Worm (Caenorhabditis elegans) whole organism, L4 larva: ENCODE results near the gene F54D10.8.

Experiments
- D1046.2 ChIP-seq: fragments of 200-800 bp; sonication (Bioruptor generic); IDR thresholded peaks from 2 replicates; pipeline ENCODE4 v1.3.6; 2022; ENCODE audit warnings: missing genetic modification characterization, missing compliant biosample characterization
- F10B5.3 ChIP-seq: sonication (generic microtip); optimal IDR thresholded peaks from 2 replicates; lab custom pipeline; 2016; ENCODE audit warnings: mild to moderate bottlenecking, missing genetic modification characterization, missing compliant biosample characterization
- F37D6.2 ChIP-seq: sonication (generic microtip); optimal IDR thresholded peaks from 2 replicates; lab custom pipeline; 2016; ENCODE audit warnings: mild to moderate bottlenecking, missing genetic modification characterization, missing compliant biosample characterization
- F44E2.7 ChIP-seq: fragments of 200-800 bp; sonication (Bioruptor generic); IDR thresholded peaks from 2 replicates; pipeline ENCODE4 v2.1.2; 2022; ENCODE audit warnings: missing genetic modification characterization, missing compliant biosample characterization
- R02D3.7 ChIP-seq: fragments of 150-350 bp; sonication (generic microtip); optimal IDR thresholded peaks from 3 replicates; lab custom pipeline; 2014; ENCODE audit warnings: missing biosample characterization, missing genetic modification characterization
- T20F7.1 ChIP-seq: fragments of 200-800 bp; sonication (Bioruptor generic); optimal IDR thresholded peaks from 2 replicates; lab custom pipeline; 2018; ENCODE audit warnings: mild to moderate bottlenecking, missing genetic modification characterization, missing compliant biosample characterization
- Y105C5A.15 ChIP-seq: fragments of 200-800 bp; sonication (Bioruptor generic); IDR thresholded peaks from 2 replicates; pipeline ENCODE4 v1.3.6; 2022; ENCODE audit warnings: missing genetic modification characterization, missing compliant biosample characterization
- Y75B8A.6 ChIP-seq: fragments of 200-800 bp; sonication (Bioruptor generic); IDR thresholded peaks from 2 replicates; pipeline ENCODE4 v1.3.6; 2022; ENCODE audit warnings: missing genetic modification reagents, missing genetic modification characterization, missing compliant biosample characterization
- aly-2 ChIP-seq: sonication (generic microtip); optimal IDR thresholded peaks from 2 replicates; lab custom pipeline; 2018; ENCODE audit warnings: missing biosample characterization, missing genetic modification characterization
- ama-1 ChIP-seq: fragments of 150-350 bp; optimal IDR thresholded peaks from 2 replicates; lab custom pipeline; 2014; ENCODE audit warnings: inconsistent platforms, mixed read lengths
- ceh-20 ChIP-seq: fragments of 200-800 bp; sonication (Bioruptor generic); IDR thresholded peaks from 2 replicates; pipeline ENCODE4 v1.3.6; 2022; ENCODE audit warnings: missing genetic modification reagents, missing genetic modification characterization, missing compliant biosample characterization
- ceh-28 ChIP-seq: fragments of 150-350 bp; optimal IDR thresholded peaks from 2 replicates; lab custom pipeline; 2014; ENCODE audit warnings: missing biosample characterization, missing genetic modification reagents, missing genetic modification characterization
- ceh-44 ChIP-seq: fragments of 200-800 bp; sonication (Bioruptor generic); IDR thresholded peaks from 2 replicates; pipeline ENCODE4 v1.3.6; 2022; ENCODE audit warnings: missing genetic modification reagents, missing genetic modification characterization, missing compliant biosample characterization
- dmd-6 ChIP-seq: fragments of 200-800 bp; sonication (Bioruptor generic); IDR thresholded peaks from 2 replicates; pipeline ENCODE4 v1.3.6; 2022; ENCODE audit warnings: missing genetic modification reagents, missing genetic modification characterization, missing compliant biosample characterization
- duxl-1 ChIP-seq: sonication (generic microtip); optimal IDR thresholded peaks from 2 replicates; lab custom pipeline; 2016; ENCODE audit warnings: mild to moderate bottlenecking, missing genetic modification characterization, moderate library complexity, missing compliant biosample characterization; ENCODE audit not compliant: poor library complexity
- dve-1 ChIP-seq: sonication (generic microtip); optimal IDR thresholded peaks from 2 replicates; lab custom pipeline; 2017; ENCODE audit warnings: antibody characterized with exemption, mild to moderate bottlenecking, missing genetic modification characterization, missing compliant biosample characterization; ENCODE audit not compliant: insufficient read depth
- egl-27 ChIP-seq: sonication (generic microtip); optimal IDR thresholded peaks from 3 replicates; lab custom pipeline; 2017; ENCODE audit warnings: missing biosample characterization, missing genetic modification reagents, missing genetic modification characterization
- egl-43 ChIP-seq: fragments of 200-800 bp; sonication (Bioruptor generic); IDR thresholded peaks from 2 replicates; pipeline ENCODE4 v1.3.6; 2022; ENCODE audit warnings: missing genetic modification reagents, missing genetic modification characterization, missing compliant biosample characterization
- fkh-10 ChIP-seq: fragments of 150-350 bp; optimal IDR thresholded peaks from 2 replicates; lab custom pipeline; 2014; ENCODE audit warnings: missing biosample characterization, missing genetic modification reagents, missing genetic modification characterization
- hif-1 ChIP-seq, 2 experiments: sonication (generic microtip); optimal IDR thresholded peaks; 2 replicates each; lab custom pipeline; 2016 to 2017; ENCODE audit warnings: missing compliant biosample characterization in 2 of 2, missing genetic modification characterization in 2 of 2, missing genetic modification reagents in 2 of 2, missing genotype in 2 of 2, mild to moderate bottlenecking in 1 of 2
- lin-1 ChIP-seq: fragments of 200-800 bp; sonication (Bioruptor generic); IDR thresholded peaks from 2 replicates; pipeline ENCODE4 v1.3.6; 2022; ENCODE audit warnings: missing genetic modification reagents, missing genetic modification characterization, missing compliant biosample characterization
- lin-29 ChIP-seq: fragments of 200-800 bp; sonication (Bioruptor generic); IDR thresholded peaks from 2 replicates; pipeline ENCODE4 v1.3.6; 2022; ENCODE audit warnings: missing genetic modification reagents, missing genetic modification characterization, missing compliant biosample characterization
- lir-3 ChIP-seq: sonication (generic microtip); optimal IDR thresholded peaks from 2 replicates; lab custom pipeline; 2016; ENCODE audit warnings: mild to moderate bottlenecking, missing genetic modification characterization, missing compliant biosample characterization
- lsy-2 ChIP-seq, 2 experiments: fragments of 150-350 bp in 1 of 2; sonication (generic microtip) in 1 of 2; optimal IDR thresholded peaks; 2 replicates each; lab custom pipeline; 2014 to 2017; ENCODE audit warnings: missing biosample characterization in 2 of 2, missing genetic modification characterization in 2 of 2
- mdl-1 ChIP-seq, 2 experiments: fragments of 150-350 bp in 1 of 2; sonication (generic microtip) in 1 of 2; optimal IDR thresholded peaks; 2 replicates each; lab custom pipeline; 2014 to 2017; ENCODE audit warnings: missing biosample characterization in 2 of 2, missing genetic modification characterization in 2 of 2
- mdt-29 ChIP-seq: fragments of 200-800 bp; sonication (Bioruptor generic); IDR thresholded peaks from 2 replicates; pipeline ENCODE4 v1.3.6; 2022; ENCODE audit warnings: missing genetic modification reagents, missing genetic modification characterization, missing compliant biosample characterization
- mep-1 ChIP-seq: fragments of 150-350 bp; sonication (generic microtip); optimal IDR thresholded peaks from 3 replicates; lab custom pipeline; 2014; ENCODE audit warnings: missing biosample characterization, missing genetic modification characterization
- mes-2 ChIP-seq: sonication (generic microtip); optimal IDR thresholded peaks from 2 replicates; lab custom pipeline; 2016; ENCODE audit warnings: missing genotype, mild to moderate bottlenecking, missing genetic modification characterization, missing compliant biosample characterization; ENCODE audit not compliant: poor library complexity, severe bottlenecking
- mxl-2 ChIP-seq: fragments of 200-800 bp; sonication (Bioruptor generic); conservative IDR thresholded peaks from 2 replicates; pipeline ENCODE4 v1.3.6; 2022; ENCODE audit warnings: missing genetic modification reagents, missing genetic modification characterization, missing compliant biosample characterization
- mxl-3 ChIP-seq: fragments of 200-800 bp; sonication (Bioruptor generic); optimal IDR thresholded peaks from 2 replicates; lab custom pipeline; 2018; ENCODE audit warnings: mild to moderate bottlenecking, missing genetic modification characterization, missing compliant biosample characterization
- nhr-11 ChIP-seq: fragments of 150-350 bp; optimal IDR thresholded peaks from 2 replicates; lab custom pipeline; 2014; ENCODE audit warnings: missing biosample characterization, missing genetic modification characterization
- nhr-28 ChIP-seq: fragments of 150-350 bp; optimal IDR thresholded peaks from 2 replicates; lab custom pipeline; 2014; ENCODE audit warnings: missing biosample characterization, missing genetic modification characterization
- nhr-6 ChIP-seq: fragments of 150-350 bp; optimal IDR thresholded peaks from 2 replicates; lab custom pipeline; 2014; ENCODE audit warnings: missing biosample characterization, missing genetic modification characterization
- php-3 ChIP-seq: fragments of 200-800 bp; sonication (Bioruptor generic); IDR thresholded peaks from 2 replicates; pipeline ENCODE4 v1.3.6; 2022; ENCODE audit warnings: missing genetic modification reagents, missing genetic modification characterization, missing compliant biosample characterization
- pqm-1 ChIP-seq: sonication (generic microtip); optimal IDR thresholded peaks from 2 replicates; lab custom pipeline; 2017; ENCODE audit warnings: missing biosample characterization, missing genetic modification characterization
- saeg-2 ChIP-seq: fragments of 200-800 bp; sonication (Bioruptor generic); IDR thresholded peaks from 2 replicates; pipeline ENCODE4 v1.3.6; 2022; ENCODE audit warnings: missing genetic modification reagents, missing genetic modification characterization, missing compliant biosample characterization
- sdz-12 ChIP-seq: fragments of 200-800 bp; sonication (Bioruptor generic); optimal IDR thresholded peaks from 2 replicates; lab custom pipeline; 2018; ENCODE audit warnings: mild to moderate bottlenecking, missing genetic modification characterization, missing compliant biosample characterization
- set-16 ChIP-seq: fragments of 200-800 bp; sonication (Bioruptor generic); IDR thresholded peaks from 2 replicates; pipeline ENCODE4 v1.3.6; 2022; ENCODE audit warnings: missing genetic modification reagents, missing genetic modification characterization, missing compliant biosample characterization
- tra-1 ChIP-seq: fragments of 200-800 bp; sonication (Bioruptor generic); IDR thresholded peaks from 2 replicates; pipeline ENCODE4 v1.3.6; 2022; ENCODE audit warnings: missing genetic modification reagents, missing genetic modification characterization, missing compliant biosample characterization
- unc-62 ChIP-seq, 3 experiments: fragments of 150-350 bp in 1 of 3; sonication (generic microtip); optimal IDR thresholded peaks in 2 of 3; peaks in 1 of 3; 1 replicate in 1 of 3; 2 replicates in 2 of 3; lab custom pipeline; 2014 to 2017; ENCODE audit warnings: missing biosample characterization in 3 of 3, missing genetic modification characterization in 3 of 3, missing genetic modification reagents in 3 of 3, missing genotype in 1 of 3
- vab-7 ChIP-seq: fragments of 200-800 bp; sonication (Bioruptor generic); IDR thresholded peaks from 2 replicates; pipeline ENCODE4 v1.3.6; 2022; ENCODE audit warnings: missing genetic modification reagents, missing genetic modification characterization, missing compliant biosample characterization
- zfp-2 ChIP-seq: sonication (generic microtip); optimal IDR thresholded peaks from 2 replicates; lab custom pipeline; 2016; ENCODE audit warnings: mild to moderate bottlenecking, missing genetic modification characterization, missing compliant biosample characterization
- zip-11 ChIP-seq: fragments of 200-800 bp; sonication (Bioruptor generic); IDR thresholded peaks from 2 replicates; pipeline ENCODE4 v1.3.6; 2022; ENCODE audit warnings: missing genetic modification characterization, missing compliant biosample characterization

F54D10.8 gene

ce11 chrII:3793336-3793735 lies 34.4 kb downstream of the F54D10.8 start, which contains the start of gene fbxb-99:
Gene fbxb-99 (minus strand): TSS chrII:3793436.
- no peak for TF ChIP-seq fkh-10 (GFP tag; lab: Kevin White, UChicago)
- no peak for TF ChIP-seq lsy-2 (tag; optimal IDR thresholded peaks at IDR 0.05; lab: Kevin White, UChicago)
- no peak for TF ChIP-seq Y105C5A.15 (GFP tag; lab: Robert Waterston, UW)
- no peak for TF ChIP-seq F37D6.2
- TF ChIP-seq mdt-29 (GFP tag; lab: Robert Waterston, UW), result no peak
- no peak for TF ChIP-seq D1046.2 (GFP tag; lab: Robert Waterston, UW)
- TF ChIP-seq nhr-11 (tag; lab: Kevin White, UChicago), result no peak
- TF ChIP-seq ama-1, result no peak
- TF ChIP-seq tra-1 (GFP tag; lab: Robert Waterston, UW), result no peak
- no peak for TF ChIP-seq mxl-3 (GFP tag; lab: Kevin White, UChicago)
- no peak for TF ChIP-seq ceh-28 (tag; lab: Kevin White, UChicago)
- no peak for TF ChIP-seq R02D3.7
- TF ChIP-seq nhr-28 (tag; lab: Kevin White, UChicago), result no peak
- TF ChIP-seq T20F7.1 (GFP tag; lab: Kevin White, UChicago), result no peak
- TF ChIP-seq lin-1, result no peak
- TF ChIP-seq, all 104 proteins: peak for 0

DNA sequence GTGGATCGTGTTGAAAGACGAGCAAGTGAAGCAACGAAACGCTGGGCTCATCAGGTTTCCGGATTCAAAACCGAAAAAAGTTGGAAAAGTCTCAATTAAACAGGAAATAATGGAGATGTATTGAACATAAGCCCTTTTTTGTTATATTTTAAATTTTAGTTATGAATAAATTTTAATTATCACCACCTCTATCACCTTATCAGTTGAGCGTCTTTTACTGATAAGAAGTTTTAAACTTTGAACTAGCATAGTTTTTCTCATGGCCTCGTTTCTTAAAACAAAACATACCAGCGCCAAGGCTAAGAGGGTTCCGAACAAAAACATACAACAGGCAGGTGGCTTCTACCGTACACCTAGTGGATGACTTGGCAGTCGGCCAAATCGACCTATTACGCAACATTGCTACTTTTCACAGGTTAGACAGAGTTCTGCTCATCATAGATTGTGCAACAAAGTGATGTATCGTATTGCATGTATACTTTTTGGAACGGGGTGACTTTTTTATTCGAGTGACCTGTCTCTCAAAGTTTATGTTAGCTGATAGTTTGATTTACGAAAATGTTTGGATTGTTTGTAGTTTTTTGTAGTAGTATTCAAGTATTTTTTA lies 39.2 kb downstream of the F54D10.8 start:
- peak in 1 of 2 experiments; percentile 20 for TF ChIP-seq unc-62 (GFP tag; optimal IDR thresholded peaks at IDR 0.05 in 1 of 2; lab: Kevin White, UChicago)
- TF ChIP-seq unc-62 (tag; optimal IDR thresholded peaks at IDR 0.05; lab: Kevin White, UChicago), result no peak
- TF ChIP-seq pqm-1 (tag; lab: Kevin White, UChicago), result peak; percentile 15
- TF ChIP-seq php-3 (GFP tag; lab: Robert Waterston, UW), result 0 out of 2 replicates have a peak, but pooled peaks have one; percentile 32
- TF ChIP-seq tra-1 (GFP tag; lab: Robert Waterston, UW), result no peak
- no peak for TF ChIP-seq zfp-2 (tag; lab: Kevin White, UChicago)
- TF ChIP-seq lin-1, result no peak
- TF ChIP-seq dve-1 (tag; lab: Kevin White, UChicago), result no peak

DNA sequence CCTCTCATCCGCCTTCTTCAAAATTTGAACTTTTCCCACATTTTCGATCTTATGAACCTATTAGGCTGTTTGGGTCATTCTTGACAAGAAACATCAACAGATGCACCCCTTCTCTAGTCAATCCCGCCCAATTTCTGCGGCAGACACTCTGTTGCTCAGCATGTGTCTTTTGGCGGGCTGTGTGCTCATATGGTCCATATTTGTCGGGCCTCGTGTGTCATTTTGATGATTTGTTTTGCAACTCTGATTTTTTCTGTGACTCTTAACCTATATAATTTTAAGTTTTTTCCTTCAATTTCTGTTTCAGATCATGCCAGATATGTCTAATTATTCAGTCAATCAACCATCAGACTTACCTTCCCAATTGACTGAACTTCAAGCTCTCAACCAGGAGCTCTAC lies 40.5 kb downstream of the F54D10.8 start, which contains the start of gene T24E12.13:
Gene T24E12.13, plus strand, starts transcription at position 301 of the 400 bp plus-strand sequence.
- no peak for TF ChIP-seq aly-2 (tag; lab: Kevin White, UChicago)
- TF ChIP-seq set-16 (GFP tag; lab: Robert Waterston, UW), result no peak
- TF ChIP-seq, all 104 proteins: peak for 0

DNA sequence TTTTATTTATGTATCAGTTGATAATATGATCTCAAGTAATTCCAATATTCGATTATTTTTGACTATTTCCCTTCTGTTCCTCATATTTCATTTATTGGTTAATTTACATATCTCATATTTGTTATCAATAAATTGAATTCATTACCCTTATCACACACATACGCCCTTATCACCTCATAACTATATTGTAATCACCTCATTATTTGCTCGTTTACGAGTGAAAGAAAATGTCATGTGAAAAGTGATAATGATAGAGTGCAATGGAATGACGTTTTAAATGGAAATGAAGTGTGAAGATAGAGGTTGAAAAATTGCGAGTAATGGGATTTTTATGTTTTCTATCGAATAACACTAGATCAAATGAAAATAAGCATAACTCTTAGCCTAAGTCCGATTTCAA lies 41.2 kb downstream of the F54D10.8 start:
- TF ChIP-seq R02D3.7, result no peak
- TF ChIP-seq F44E2.7 (GFP tag; lab: Robert Waterston, UW), result no peak
- peak; percentile 50 for TF ChIP-seq mxl-3 (GFP tag; lab: Kevin White, UChicago)
- no peak for TF ChIP-seq hif-1 (tag; optimal IDR thresholded peaks at IDR 0.05; lab: Kevin White, UChicago)
- TF ChIP-seq zip-11 (GFP tag; lab: Robert Waterston, UW), result no peak
- TF ChIP-seq lin-29 (GFP tag; lab: Robert Waterston, UW), result no peak
- no peak for TF ChIP-seq nhr-11 (tag; lab: Kevin White, UChicago)
- TF ChIP-seq lin-1, result peak; percentile 91
- TF ChIP-seq lir-3 (tag; lab: Kevin White, UChicago), result no peak
- no peak for TF ChIP-seq mdt-29 (GFP tag; lab: Robert Waterston, UW)
- no peak for TF ChIP-seq ama-1
- TF ChIP-seq duxl-1, result no peak
- peak; percentile 98 for TF ChIP-seq dmd-6
- TF ChIP-seq saeg-2 (GFP tag; lab: Robert Waterston, UW), result no peak
- peak in 1 of 2 experiments; percentile 53 for TF ChIP-seq mdl-1 (tag; optimal IDR thresholded peaks at IDR 0.05; lab: Kevin White, UChicago)
- peak; percentile 100 for TF ChIP-seq nhr-6 (tag; lab: Kevin White, UChicago)
- no peak for TF ChIP-seq F10B5.3 (tag; lab: Kevin White, UChicago)
- TF ChIP-seq mep-1, result no peak
- no peak for TF ChIP-seq sdz-12 (GFP tag; lab: Kevin White, UChicago)
- no peak for TF ChIP-seq vab-7 (GFP tag; lab: Robert Waterston, UW)
- peak; percentile 96 for TF ChIP-seq tra-1 (GFP tag; lab: Robert Waterston, UW)
- TF ChIP-seq egl-43 (GFP tag; lab: Robert Waterston, UW), result no peak
- no peak for TF ChIP-seq ceh-44
- peak; percentile 80 for TF ChIP-seq ceh-20 (GFP tag; lab: Robert Waterston, UW)
- TF ChIP-seq egl-27 (tag; lab: Kevin White, UChicago), result no peak
- TF ChIP-seq Y75B8A.6 (GFP tag; lab: Robert Waterston, UW), result no peak
- TF ChIP-seq mxl-2, result no peak
- no peak for TF ChIP-seq mes-2 (tag; lab: Kevin White, UChicago)
- no peak for TF ChIP-seq ceh-28 (tag; lab: Kevin White, UChicago)
